Fruit fly (Drosophila melanogaster) whole organism, embryonic: ENCODE data around the gene GluClalpha.

ENCODE experiments used
- CG12155 ChIP-seq: fragments of 200-800 bp; sonication (Bioruptor generic); optimal IDR thresholded peaks from 3 replicates; lab custom pipeline; 2016; ENCODE audit warnings: missing biosample characterization, missing genetic modification characterization
- CG14710 ChIP-seq: fragments of 200-800 bp; sonication (Bioruptor generic); optimal IDR thresholded peaks from 3 replicates; lab custom pipeline; 2019; ENCODE audit warnings: missing biosample characterization, mild to moderate bottlenecking, missing genetic modification characterization, moderate library complexity
- CG6175 ChIP-seq: fragments of 200-800 bp; sonication (Bioruptor generic); IDR thresholded peaks from 3 replicates; pipeline ENCODE4 v1.3.6; 2022; ENCODE audit warnings: missing biosample characterization, missing genetic modification characterization
- CHES-1-like ChIP-seq: fragments of 200-800 bp; sonication (Bioruptor generic); optimal IDR thresholded peaks from 2 replicates; lab custom pipeline; 2016; ENCODE audit warnings: missing biosample characterization, missing genetic modification characterization
- CkIIα-i1 ChIP-seq: fragments of 200-800 bp; sonication (Bioruptor generic); IDR thresholded peaks from 2 replicates; pipeline ENCODE4 v1.3.6; 2022; ENCODE audit warnings: missing biosample characterization, missing genetic modification characterization
- D19B ChIP-seq: fragments of 200-800 bp; sonication (Bioruptor generic); optimal IDR thresholded peaks from 2 replicates; lab custom pipeline; 2017; ENCODE audit warnings: missing biosample characterization, mild to moderate bottlenecking, missing genetic modification characterization
- Fer1 ChIP-seq: fragments of 200-800 bp; sonication (Bioruptor generic); optimal IDR thresholded peaks from 2 replicates; lab custom pipeline; 2017; ENCODE audit warnings: missing biosample characterization, mild to moderate bottlenecking, missing genetic modification characterization
- NK7.1 ChIP-seq: fragments of 200-800 bp; sonication (Bioruptor generic); optimal IDR thresholded peaks from 3 replicates; lab custom pipeline; 2016; ENCODE audit warnings: missing biosample characterization, missing genetic modification characterization
- Ssrp ChIP-seq: fragments of 200-800 bp; sonication (Bioruptor generic); optimal IDR thresholded peaks from 2 replicates; lab custom pipeline; 2018; ENCODE audit warnings: missing biosample characterization, mild to moderate bottlenecking, missing genetic modification characterization, moderate library complexity
- tgo ChIP-seq: fragments of 200-800 bp; sonication (Bioruptor generic); IDR thresholded peaks from 3 replicates; pipeline ENCODE4 v1.3.6; 2022; ENCODE audit warnings: missing biosample characterization, missing genetic modification characterization

dm6 chr3R:19811510-19811909, 81.0 kb downstream of the GluClalpha start:
- TF ChIP-seq CG14710 (tag; lab: Kevin White, UChicago) (no peak), CkIIα-i1 (GFP tag; lab: Robert Waterston, UW) (no peak), CG12155 (GFP tag; lab: Kevin White, UChicago) (no peak), Ssrp (tag; lab: Kevin White, UChicago) (no peak), D19B (no peak), CHES-1-like (GFP tag; lab: Kevin White, UChicago) (no peak), tgo (GFP tag; lab: Robert Waterston, UW) (no peak), CG6175 (no peak), NK7.1 (GFP tag; lab: Kevin White, UChicago) (no peak), Fer1 (GFP tag; lab: Kevin White, UChicago) (no peak)
